Fruit fly (Drosophila melanogaster): ENCODE results near the gene MED14.
A peak's percentile ranks its signal among the peaks of the same experiment; 100 is the strongest.

The MED14 gene

dm6 chr3L:593102-593501, at the start of gene MED14:
Gene MED14, plus strand, starts transcription at chr3L:593246.
- no peak for TF ChIP-seq noc (tag; optimal IDR thresholded peaks at IDR 0.05)

- no peak for TF ChIP-seq noc (tag; optimal IDR thresholded peaks at IDR 0.05)
These were observed 48.8 kb upstream of the MED14 start for dm6 chr3L:544203-544602.

- TF ChIP-seq noc (tag; optimal IDR thresholded peaks at IDR 0.05) = peak; percentile 41
These were observed 47.4 kb upstream of the MED14 start for dm6 chr3L:545512-546161.

dm6 chr3L:546819-547441, 46.1 kb upstream of the MED14 start:
- TF ChIP-seq noc (tag; optimal IDR thresholded peaks at IDR 0.05) = peak; percentile 96

dm6 chr3L:548304-549198, 44.5 kb upstream of the MED14 start:
- peak; percentile 68 for TF ChIP-seq noc (tag; optimal IDR thresholded peaks at IDR 0.05)

- no peak for TF ChIP-seq noc (tag; optimal IDR thresholded peaks at IDR 0.05)
These were observed 42.8 kb upstream of the MED14 start for dm6 chr3L:550082-550827.

dm6 chr3L:550828-551094, 42.3 kb upstream of the MED14 start:
- TF ChIP-seq noc (tag; optimal IDR thresholded peaks at IDR 0.05) = no peak

- TF ChIP-seq noc (tag; optimal IDR thresholded peaks at IDR 0.05) = no peak
These were observed 41.2 kb upstream of the MED14 start for dm6 chr3L:551844-552243.

- TF ChIP-seq noc (tag; optimal IDR thresholded peaks at IDR 0.05) = no peak
These were observed 40.6 kb upstream of the MED14 start for dm6 chr3L:552446-552845.

- TF ChIP-seq noc (tag; optimal IDR thresholded peaks at IDR 0.05) = peak; percentile 78
These were observed 40.1 kb upstream of the MED14 start for dm6 chr3L:552950-553349.

- no peak for TF ChIP-seq noc (tag; optimal IDR thresholded peaks at IDR 0.05)
These were observed 38.5 kb upstream of the MED14 start for dm6 chr3L:554577-554976.

- TF ChIP-seq noc (tag; optimal IDR thresholded peaks at IDR 0.05) = no peak
These were observed 37.7 kb upstream of the MED14 start for dm6 chr3L:555326-555725.

- TF ChIP-seq noc (tag; optimal IDR thresholded peaks at IDR 0.05) = no peak
These were observed 37.0 kb upstream of the MED14 start for dm6 chr3L:555898-556540.

- no peak for TF ChIP-seq noc (tag; optimal IDR thresholded peaks at IDR 0.05)
These were observed 35.8 kb upstream of the MED14 start for dm6 chr3L:557294-557693.

dm6 chr3L:559390-560034, 33.5 kb upstream of the MED14 start:
- TF ChIP-seq noc (tag; optimal IDR thresholded peaks at IDR 0.05) = peak; percentile 3

All from whole organism, larva.